Worm (Caenorhabditis elegans) whole organism, mixed stage, embryonic: Measurements from ENCODE around the gene srv-2.

Experiments used
- M03D4.4 ChIP-seq: sonication (generic microtip); optimal IDR thresholded peaks from 2 replicates; lab custom pipeline; 2017; ENCODE audit warnings: mild to moderate bottlenecking, missing genetic modification characterization, missing compliant biosample characterization
- blmp-1 ChIP-seq: fragments of 150-350 bp; optimal IDR thresholded peaks from 2 replicates; lab custom pipeline; 2014; ENCODE audit warnings: missing biosample characterization, missing genetic modification characterization
- ceh-39 ChIP-seq: fragments of 150-350 bp; optimal IDR thresholded peaks from 2 replicates; lab custom pipeline; 2014; ENCODE audit warnings: missing biosample characterization, missing genetic modification characterization
- ceh-83 ChIP-seq: fragments of 200-800 bp; sonication (Bioruptor generic); optimal IDR thresholded peaks from 2 replicates; lab custom pipeline; 2018; ENCODE audit warnings: mild to moderate bottlenecking, missing genetic modification characterization, missing compliant biosample characterization
- ces-1 ChIP-seq: fragments of 150-350 bp; optimal IDR thresholded peaks from 2 replicates; lab custom pipeline; 2014; ENCODE audit warnings: missing biosample characterization, missing genetic modification reagents, missing genetic modification characterization
- cnd-1 ChIP-seq: fragments of 200-800 bp; sonication (Bioruptor generic); optimal IDR thresholded peaks from 2 replicates; lab custom pipeline; 2018; ENCODE audit warnings: mild to moderate bottlenecking, missing genetic modification characterization, missing compliant biosample characterization
- drap-1 ChIP-seq: fragments of 200-800 bp; sonication (Bioruptor generic); optimal IDR thresholded peaks from 3 replicates; lab custom pipeline; 2018; ENCODE audit warnings: mild to moderate bottlenecking, missing genetic modification characterization, missing compliant biosample characterization
- elt-1 ChIP-seq: sonication (generic microtip); optimal IDR thresholded peaks from 2 replicates; lab custom pipeline; 2017; ENCODE audit warnings: missing genetic modification characterization, mild to moderate bottlenecking, missing compliant biosample characterization, antibody characterized with exemption, moderate library complexity, borderline replicate concordance; ENCODE audit not compliant: insufficient read depth
- elt-3 ChIP-seq: fragments of 150-350 bp; optimal IDR thresholded peaks from 2 replicates; lab custom pipeline; 2014; ENCODE audit warnings: missing biosample characterization, missing genetic modification characterization
- flh-1 ChIP-seq: fragments of 200-800 bp; sonication (Bioruptor generic); optimal IDR thresholded peaks from 2 replicates; lab custom pipeline; 2018; ENCODE audit warnings: mild to moderate bottlenecking, missing genetic modification characterization, moderate library complexity, missing compliant biosample characterization
- ham-2 ChIP-seq: fragments of 200-800 bp; sonication (Bioruptor generic); optimal IDR thresholded peaks from 2 replicates; lab custom pipeline; 2018; ENCODE audit warnings: mild to moderate bottlenecking, missing genetic modification characterization, missing compliant biosample characterization
- hlh-1 ChIP-seq: fragments of 150-350 bp; optimal IDR thresholded peaks from 2 replicates; lab custom pipeline; 2014; ENCODE audit warnings: missing biosample characterization, missing genetic modification reagents, missing genetic modification characterization
- lin-13 ChIP-seq: fragments of 150-350 bp; optimal IDR thresholded peaks from 2 replicates; lab custom pipeline; 2014; ENCODE audit warnings: missing biosample characterization, missing genetic modification characterization
- lin-32 ChIP-seq: fragments of 200-800 bp; sonication (Bioruptor generic); optimal IDR thresholded peaks from 2 replicates; lab custom pipeline; 2018; ENCODE audit warnings: mild to moderate bottlenecking, missing genetic modification characterization, missing compliant biosample characterization
- lsy-2 ChIP-seq: fragments of 150-350 bp; optimal IDR thresholded peaks from 2 replicates; lab custom pipeline; 2014; ENCODE audit warnings: missing biosample characterization, missing genetic modification characterization
- mab-5 ChIP-seq: fragments of 150-350 bp; optimal IDR thresholded peaks from 2 replicates; lab custom pipeline; 2014; ENCODE audit warnings: missing biosample characterization, missing genetic modification characterization
- mep-1 ChIP-seq: fragments of 150-350 bp; optimal IDR thresholded peaks from 2 replicates; lab custom pipeline; 2017; ENCODE audit warnings: missing biosample characterization, missing genetic modification reagents, missing genetic modification characterization, inconsistent platforms
- mls-2 ChIP-seq: sonication (generic microtip); optimal IDR thresholded peaks from 2 replicates; lab custom pipeline; 2016; ENCODE audit warnings: mild to moderate bottlenecking, missing genetic modification characterization, moderate library complexity, missing compliant biosample characterization
- nhr-12 ChIP-seq: fragments of 150-350 bp; optimal IDR thresholded peaks from 2 replicates; lab custom pipeline; 2014; ENCODE audit warnings: missing biosample characterization, missing genetic modification characterization
- nhr-2 ChIP-seq: fragments of 150-350 bp; optimal IDR thresholded peaks from 2 replicates; lab custom pipeline; 2014; ENCODE audit warnings: missing biosample characterization, missing genetic modification characterization
- nhr-237 ChIP-seq: fragments of 150-350 bp; optimal IDR thresholded peaks from 2 replicates; lab custom pipeline; 2014; ENCODE audit warnings: missing biosample characterization, missing genetic modification characterization
- nhr-28 ChIP-seq: fragments of 150-350 bp; optimal IDR thresholded peaks from 2 replicates; lab custom pipeline; 2014; ENCODE audit warnings: missing biosample characterization, missing genetic modification characterization
- nhr-76 ChIP-seq: sonication (generic microtip); optimal IDR thresholded peaks from 2 replicates; lab custom pipeline; 2017; ENCODE audit warnings: missing biosample characterization, missing genetic modification characterization
- pha-4 ChIP-seq: fragments of 150-350 bp; optimal IDR thresholded peaks from 2 replicates; lab custom pipeline; 2018; ENCODE audit warnings: missing biosample characterization, missing genetic modification reagents, missing genetic modification characterization
- snpc-4 ChIP-seq: fragments of 150-350 bp; optimal IDR thresholded peaks from 2 replicates; lab custom pipeline; 2014; ENCODE audit warnings: missing biosample characterization, missing genetic modification characterization
- sptf-1 ChIP-seq: sonication (generic microtip); optimal IDR thresholded peaks from 2 replicates; lab custom pipeline; 2017; ENCODE audit warnings: mild to moderate bottlenecking, missing genetic modification characterization, moderate library complexity, missing compliant biosample characterization
- tbx-8 ChIP-seq: fragments of 200-800 bp; sonication (Bioruptor generic); optimal IDR thresholded peaks from 2 replicates; lab custom pipeline; 2018; ENCODE audit warnings: mild to moderate bottlenecking, missing genetic modification characterization, moderate library complexity, missing compliant biosample characterization
- unc-120 ChIP-seq: sonication (generic microtip); optimal IDR thresholded peaks from 2 replicates; lab custom pipeline; 2017; ENCODE audit warnings: missing genetic modification characterization, missing compliant biosample characterization; ENCODE audit not compliant: poor library complexity, severe bottlenecking
- unc-39 ChIP-seq: fragments of 150-350 bp; optimal IDR thresholded peaks from 2 replicates; lab custom pipeline; 2014; ENCODE audit warnings: missing biosample characterization, missing genetic modification characterization
- zip-8 ChIP-seq: fragments of 150-350 bp; optimal IDR thresholded peaks from 2 replicates; lab custom pipeline; 2014; ENCODE audit warnings: missing biosample characterization, missing genetic modification characterization

Gene srv-2

ce11 chrII:10574177-10574576 lies 27.9 kb downstream of the srv-2 start:
- TF ChIP-seq ham-2 (GFP tag; lab: Kevin White, UChicago) (no peak), cnd-1 (tag; lab: Kevin White, UChicago) (no peak), zip-8 (tag; lab: Kevin White, UChicago) (no peak), ceh-39 (no peak), snpc-4 (tag; lab: Kevin White, UChicago) (no peak), flh-1 (GFP tag; lab: Kevin White, UChicago) (no peak), lin-13 (no peak), mab-5 (tag; lab: Kevin White, UChicago) (no peak), nhr-28 (tag; lab: Kevin White, UChicago) (no peak), ceh-83 (GFP tag; lab: Kevin White, UChicago) (no peak), mep-1 (no peak), pha-4 (tag; lab: Kevin White, UChicago) (no peak), unc-120 (tag; lab: Kevin White, UChicago) (no peak), nhr-2 (tag; lab: Kevin White, UChicago) (no peak), elt-3 (tag; lab: Kevin White, UChicago) (no peak), elt-1 (tag; lab: Kevin White, UChicago) (no peak)

- TF ChIP-seq unc-39 (tag; lab: Kevin White, UChicago) (no peak), mab-5 (tag; lab: Kevin White, UChicago) (no peak), elt-1 (tag; lab: Kevin White, UChicago) (no peak), blmp-1 (tag; lab: Kevin White, UChicago) (no peak), nhr-28 (tag; lab: Kevin White, UChicago) (no peak), lin-32 (GFP tag; lab: Kevin White, UChicago) (no peak), pha-4 (tag; lab: Kevin White, UChicago) (no peak), nhr-76 (tag; lab: Kevin White, UChicago) (no peak), ceh-39 (no peak), mls-2 (no peak), ham-2 (GFP tag; lab: Kevin White, UChicago) (no peak), tbx-8 (GFP tag; lab: Kevin White, UChicago) (no peak), flh-1 (GFP tag; lab: Kevin White, UChicago) (no peak), nhr-237 (no peak), unc-120 (tag; lab: Kevin White, UChicago) (no peak), drap-1 (GFP tag; lab: Kevin White, UChicago) (no peak), nhr-12 (no peak), M03D4.4 (no peak)
Observed at ce11 chrII:10571967-10572366, 30.1 kb downstream of the srv-2 start, which contains the start of gene C06A1.3. TSS of gene C06A1.3 (plus strand) at chrII:10572267.

DNA sequence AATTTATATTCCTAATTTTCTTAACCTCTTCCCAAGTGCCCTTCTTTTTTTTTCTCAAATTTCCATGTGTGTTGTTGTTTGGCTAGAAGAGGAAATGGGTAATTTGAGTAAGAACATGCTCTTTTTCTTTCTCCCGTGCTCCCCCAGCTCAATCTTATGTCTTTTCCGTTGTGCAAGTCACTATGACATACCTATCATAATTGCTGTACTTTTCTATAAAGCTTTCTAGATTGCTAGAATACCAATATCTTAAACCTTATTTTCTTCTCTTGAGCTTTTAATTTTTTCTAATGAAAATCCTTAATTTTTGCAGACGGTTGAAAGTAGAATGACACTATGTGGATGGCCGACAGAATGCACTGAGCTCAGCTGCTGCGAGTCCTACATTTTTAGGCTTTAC lies 31.8 kb downstream of the srv-2 start, which contains the start of gene txt-13:
Gene txt-13 (plus strand): TSS at position 301 of the 400 bp plus-strand sequence.
- TF ChIP-seq zip-8 (tag; lab: Kevin White, UChicago) (no peak), nhr-237 (no peak), lin-32 (GFP tag; lab: Kevin White, UChicago) (no peak), mab-5 (tag; lab: Kevin White, UChicago) (no peak), unc-120 (tag; lab: Kevin White, UChicago) (no peak), M03D4.4 (no peak), lin-13 (no peak), unc-39 (tag; lab: Kevin White, UChicago) (no peak), pha-4 (tag; lab: Kevin White, UChicago) (no peak), lsy-2 (no peak), elt-1 (tag; lab: Kevin White, UChicago) (no peak)

DNA sequence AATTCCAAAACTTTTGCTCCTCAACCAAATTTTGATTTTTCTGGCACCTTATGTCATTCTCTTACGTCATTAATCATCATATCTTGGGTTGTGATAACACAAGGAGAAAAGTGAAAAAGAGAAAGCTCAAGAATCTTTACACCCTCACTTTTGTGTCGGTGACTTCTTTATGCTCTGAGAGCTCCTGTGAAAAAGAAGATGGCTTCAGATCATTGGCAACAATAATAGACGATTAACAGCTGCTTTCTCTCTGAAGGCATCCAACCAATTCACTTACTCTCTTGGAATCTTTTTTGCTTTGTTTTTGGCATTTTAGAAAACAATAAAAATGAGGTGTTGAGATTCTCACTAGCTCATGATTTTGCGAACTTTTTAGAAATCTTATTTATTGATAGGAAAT lies 32.6 kb downstream of the srv-2 start:
- TF ChIP-seq M03D4.4 (no peak), hlh-1 (peak; percentile 76), tbx-8 (GFP tag; lab: Kevin White, UChicago) (no peak), elt-1 (tag; lab: Kevin White, UChicago) (no peak), ces-1 (GFP tag; lab: Kevin White, UChicago) (no peak), unc-120 (tag; lab: Kevin White, UChicago) (no peak), flh-1 (GFP tag; lab: Kevin White, UChicago) (no peak), blmp-1 (tag; lab: Kevin White, UChicago) (no peak)
- TF ChIP-seq, all 35 proteins: peak for 1

ce11 chrII:10566458-10566857 lies 35.6 kb downstream of the srv-2 start:
- no peak for TF ChIP-seq unc-120 (tag; lab: Kevin White, UChicago)
- TF ChIP-seq nhr-28 (tag; lab: Kevin White, UChicago) = no peak
- no peak for TF ChIP-seq sptf-1 (tag; lab: Kevin White, UChicago)
- TF ChIP-seq mab-5 (tag; lab: Kevin White, UChicago) = no peak
- no peak for TF ChIP-seq lsy-2
